Fruit fly (Drosophila melanogaster): ENCODE measurements around the gene CG17646.

DNA sequence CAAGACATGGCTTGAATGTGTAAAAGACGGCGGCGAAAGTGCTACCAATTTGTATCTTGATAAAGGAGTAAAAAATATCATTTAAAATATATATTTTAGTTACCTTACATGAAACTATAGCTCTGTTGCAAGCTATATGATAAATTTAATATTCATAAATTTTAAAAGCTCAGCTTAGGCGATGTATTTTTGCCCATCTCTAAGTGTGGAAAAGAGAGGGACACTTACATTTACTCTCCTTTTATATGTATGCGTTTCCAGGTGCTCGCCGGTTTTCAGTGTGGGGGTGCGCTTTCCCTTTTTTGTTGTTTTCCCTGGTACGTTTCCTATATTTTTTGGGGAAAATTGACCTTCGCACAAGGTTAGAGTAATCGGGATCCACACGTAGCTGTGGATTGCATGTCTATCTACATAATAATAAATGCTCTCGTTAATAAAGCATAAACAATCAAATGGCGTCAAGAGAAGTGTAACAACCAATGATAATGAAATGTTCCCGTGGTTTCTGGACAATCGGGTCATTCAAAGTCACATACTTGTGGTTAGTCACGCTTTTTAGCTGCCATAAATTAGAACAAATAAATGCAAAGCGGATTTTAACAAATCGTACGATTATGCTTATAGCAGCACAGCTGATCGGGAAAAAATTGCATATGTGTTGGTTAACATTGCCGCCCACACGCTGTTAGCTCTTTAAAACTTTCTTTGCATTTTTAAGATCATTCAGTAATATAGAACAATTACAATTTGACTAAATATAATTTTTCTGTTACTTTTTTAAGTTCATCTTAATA, 4.3 kb upstream of the CG17646 start:
- no peak for TF ChIP-seq psq (optimal IDR thresholded peaks at IDR 0.05)
- no peak for TF ChIP-seq pan (optimal IDR thresholded peaks at IDR 0.05)
- no peak for TF ChIP-seq usp (GFP tag; optimal IDR thresholded peaks at IDR 0.05)
- no peak for TF ChIP-seq CG8478 (optimal IDR thresholded peaks at IDR 0.05)
- TF ChIP-seq EcR (GFP tag; optimal IDR thresholded peaks at IDR 0.05) = no peak
- no peak for TF ChIP-seq Dll (optimal IDR thresholded peaks at IDR 0.05)
